Worm (Caenorhabditis elegans) whole organism, early embryonic: Measurements from ENCODE around the gene K09C4.4.

Source experiments
- F13C5.2 ChIP-seq: sonication (generic microtip); optimal IDR thresholded peaks from 2 replicates; lab custom pipeline; 2017; ENCODE audit warnings: mild to moderate bottlenecking, missing genetic modification characterization, inconsistent platforms, missing compliant biosample characterization
- ama-1 ChIP-seq: fragments of 150-350 bp; optimal IDR thresholded peaks from 2 replicates; lab custom pipeline; 2014
- ceh-13 ChIP-seq: fragments of 200-800 bp; sonication (Bioruptor generic); optimal IDR thresholded peaks from 2 replicates; lab custom pipeline; 2018; ENCODE audit warnings: mild to moderate bottlenecking, missing genetic modification characterization, missing compliant biosample characterization
- ceh-36 ChIP-seq: sonication (generic microtip); optimal IDR thresholded peaks from 2 replicates; lab custom pipeline; 2016; ENCODE audit warnings: missing genetic modification characterization, inconsistent platforms, missing compliant biosample characterization
- flt-1 ChIP-seq: fragments of 200-800 bp; sonication (Bioruptor generic); IDR thresholded peaks from 2 replicates; pipeline ENCODE4 v1.3.6; 2022; ENCODE audit warnings: missing genetic modification characterization, missing compliant biosample characterization
- scrt-1 ChIP-seq: fragments of 200-800 bp; sonication (Bioruptor generic); IDR thresholded peaks from 2 replicates; pipeline ENCODE4 v1.3.6; 2022; ENCODE audit warnings: missing genetic modification characterization, missing compliant biosample characterization

- TF ChIP-seq scrt-1 (GFP tag; lab: Robert Waterston, UW) (no peak), ama-1 (lab: Kevin White, UChicago) (no peak), ceh-36 (tag; lab: Kevin White, UChicago) (no peak), ceh-13 (GFP tag; lab: Kevin White, UChicago) (no peak), flt-1 (no peak), F13C5.2 (tag; lab: Kevin White, UChicago) (no peak)
Observed at ce11 chrX:3285448-3285847, 3.8 kb upstream of the K09C4.4 start.
